Worm (Caenorhabditis elegans): ENCODE results near the gene Y62H9A.12.

DNA sequence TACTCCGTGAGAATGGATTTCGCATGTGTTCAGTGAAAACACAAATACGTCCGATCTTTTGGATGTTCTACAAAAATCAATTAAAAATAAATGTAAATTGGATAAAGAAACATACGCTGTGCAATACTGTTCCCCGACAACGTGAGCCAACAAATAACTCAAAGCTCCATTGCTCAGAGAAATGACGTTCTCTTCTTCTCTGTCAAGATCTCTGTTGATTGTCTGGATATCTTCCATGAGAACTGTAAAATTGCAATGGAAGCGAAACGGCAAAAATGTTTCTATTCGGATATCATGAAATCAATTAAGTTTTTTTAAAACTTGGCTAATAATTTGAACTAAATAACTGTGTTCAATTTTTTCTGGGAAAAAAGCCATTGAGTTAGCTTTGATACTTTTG, 17.2 kb upstream of the Y62H9A.12 start:
- no peak for TF ChIP-seq flt-1 (GFP tag; IDR thresholded peaks at IDR 0.05)
- TF ChIP-seq T22C8.4 (GFP tag; IDR thresholded peaks at IDR 0.05): no peak
- no peak for TF ChIP-seq tab-1 (GFP tag; IDR thresholded peaks at IDR 0.05)
- TF ChIP-seq ref-1 (GFP tag; conservative IDR thresholded peaks at IDR 0.05): no peak
- TF ChIP-seq klf-2 (GFP tag; conservative IDR thresholded peaks at IDR 0.05): no peak
- TF ChIP-seq ztf-23 (GFP tag; IDR thresholded peaks at IDR 0.05): no peak
- TF ChIP-seq med-1 (GFP tag; optimal IDR thresholded peaks at IDR 0.05; ENCODE audit: insufficient read depth): no peak

Data from whole organism, midembryonic.